Fruit fly (Drosophila melanogaster) whole organism, prepupa: Measurements from ENCODE around the gene Ipo9.
A peak's percentile ranks its signal among the peaks of the same experiment; 100 is the strongest.

Source experiments
- Blimp-1 ChIP-seq: fragments of 200-800 bp; sonication (Bioruptor generic); optimal IDR thresholded peaks from 3 replicates; lab custom pipeline; 2017; ENCODE audit warnings: missing biosample characterization, missing genetic modification characterization, mild to moderate bottlenecking, moderate library complexity, missing genetic modification reagents
- CG10631 ChIP-seq: fragments of 200-800 bp; sonication (Bioruptor generic); optimal IDR thresholded peaks from 2 replicates; lab custom pipeline; 2016; ENCODE audit warnings: missing biosample characterization, missing genetic modification characterization
- CG10669 ChIP-seq: fragments of 200-800 bp; sonication (Bioruptor generic); optimal IDR thresholded peaks from 3 replicates; lab custom pipeline; 2018; ENCODE audit warnings: missing biosample characterization, mild to moderate bottlenecking, missing genetic modification characterization, moderate library complexity
- CG11294 ChIP-seq: fragments of 200-800 bp; sonication (Bioruptor generic); IDR thresholded peaks from 2 replicates; pipeline ENCODE4 v1.3.6; 2022; ENCODE audit warnings: missing biosample characterization, missing genetic modification characterization
- CG11762 ChIP-seq: fragments of 200-800 bp; sonication (Bioruptor generic); optimal IDR thresholded peaks from 3 replicates; lab custom pipeline; 2016; ENCODE audit warnings: missing biosample characterization, missing genetic modification characterization; ENCODE audit not compliant: insufficient read depth
- CG11902 ChIP-seq: fragments of 200-800 bp; sonication (Bioruptor generic); optimal IDR thresholded peaks from 3 replicates; lab custom pipeline; 2016; ENCODE audit warnings: missing biosample characterization, missing genetic modification characterization
- CG1621 ChIP-seq: fragments of 200-800 bp; sonication (Bioruptor generic); optimal IDR thresholded peaks from 3 replicates; lab custom pipeline; 2018; ENCODE audit warnings: missing biosample characterization, mild to moderate bottlenecking, missing genetic modification characterization
- CG16779 ChIP-seq: fragments of 200-800 bp; sonication (Bioruptor generic); optimal IDR thresholded peaks from 3 replicates; lab custom pipeline; 2017; ENCODE audit warnings: missing biosample characterization, mild to moderate bottlenecking, missing genetic modification characterization
- CG3032 ChIP-seq: fragments of 200-800 bp; optimal IDR thresholded peaks from 2 replicates; lab custom pipeline; 2019; ENCODE audit warnings: missing biosample characterization, mild to moderate bottlenecking, missing genetic modification characterization, moderate library complexity
- CG31627 ChIP-seq: fragments of 200-800 bp; sonication (Bioruptor generic); optimal IDR thresholded peaks from 3 replicates; lab custom pipeline; 2016; ENCODE audit warnings: missing biosample characterization, missing genetic modification characterization
- CG32006 ChIP-seq: fragments of 200-800 bp; sonication (Bioruptor generic); optimal IDR thresholded peaks from 3 replicates; lab custom pipeline; 2017; ENCODE audit warnings: missing biosample characterization, mild to moderate bottlenecking, missing genetic modification characterization
- CG34406 ChIP-seq: fragments of 200-800 bp; sonication (Bioruptor generic); optimal IDR thresholded peaks from 3 replicates; lab custom pipeline; 2016; ENCODE audit warnings: missing biosample characterization, missing genetic modification characterization
- CG3919 ChIP-seq: fragments of 200-800 bp; sonication (Bioruptor generic); optimal IDR thresholded peaks from 3 replicates; lab custom pipeline; 2016; ENCODE audit warnings: missing biosample characterization, missing genetic modification characterization
- CG4318 ChIP-seq: fragments of 200-800 bp; sonication (Bioruptor generic); optimal IDR thresholded peaks from 3 replicates; lab custom pipeline; 2017; ENCODE audit warnings: missing biosample characterization, mild to moderate bottlenecking, missing genetic modification characterization
- CG6163 ChIP-seq: fragments of 200-800 bp; sonication (Bioruptor generic); IDR thresholded peaks from 3 replicates; pipeline ENCODE4 v1.3.6; 2022; ENCODE audit warnings: missing biosample characterization, missing genetic modification characterization
- CG6792 ChIP-seq: fragments of 200-800 bp; sonication (Bioruptor generic); optimal IDR thresholded peaks from 3 replicates; lab custom pipeline; 2016; ENCODE audit warnings: missing biosample characterization, missing genetic modification characterization
- CG6808 ChIP-seq: fragments of 200-800 bp; sonication (Bioruptor generic); optimal IDR thresholded peaks from 3 replicates; lab custom pipeline; 2017; ENCODE audit warnings: missing biosample characterization, missing genetic modification characterization, mild to moderate bottlenecking, moderate library complexity, missing genetic modification reagents
- CG6854 ChIP-seq: fragments of 200-800 bp; sonication (Bioruptor generic); optimal IDR thresholded peaks from 2 replicates; lab custom pipeline; 2017; ENCODE audit warnings: missing biosample characterization, mild to moderate bottlenecking, missing genetic modification characterization
- CG7368 ChIP-seq: fragments of 200-800 bp; sonication (Bioruptor generic); optimal IDR thresholded peaks from 3 replicates; lab custom pipeline; 2016; ENCODE audit warnings: missing biosample characterization, missing genetic modification characterization
- CG8119 ChIP-seq: fragments of 200-800 bp; sonication (Bioruptor generic); IDR thresholded peaks from 3 replicates; pipeline ENCODE4 v1.3.6; 2022; ENCODE audit warnings: missing biosample characterization, missing genetic modification characterization
- CG8319 ChIP-seq: fragments of 200-800 bp; sonication (Bioruptor generic); optimal IDR thresholded peaks from 3 replicates; lab custom pipeline; 2016; ENCODE audit warnings: missing biosample characterization, missing genetic modification characterization
- CG8632 ChIP-seq: fragments of 200-800 bp; sonication (Bioruptor generic); optimal IDR thresholded peaks from 3 replicates; lab custom pipeline; 2016; ENCODE audit warnings: missing biosample characterization, missing genetic modification characterization
- CG9139 ChIP-seq: fragments of 200-800 bp; sonication (Bioruptor generic); optimal IDR thresholded peaks from 3 replicates; lab custom pipeline; 2017; ENCODE audit warnings: missing biosample characterization, mild to moderate bottlenecking, missing genetic modification characterization
- Eip75B ChIP-seq: fragments of 200-800 bp; sonication (Bioruptor generic); optimal IDR thresholded peaks from 3 replicates; lab custom pipeline; 2016; ENCODE audit warnings: missing biosample characterization, missing genetic modification characterization
- Eip78C ChIP-seq: fragments of 200-800 bp; sonication (Bioruptor generic); peaks from one replicate; lab custom pipeline; 2016; ENCODE audit warnings: missing biosample characterization, missing genetic modification characterization
- Eip93F ChIP-seq: fragments of 200-800 bp; sonication (Bioruptor generic); optimal IDR thresholded peaks from 2 replicates; lab custom pipeline; 2016; ENCODE audit warnings: missing biosample characterization, mild to moderate bottlenecking, missing genetic modification characterization
- Ets21C ChIP-seq: fragments of 200-800 bp; sonication (Bioruptor generic); optimal IDR thresholded peaks from 3 replicates; lab custom pipeline; 2016; ENCODE audit warnings: missing biosample characterization, missing genetic modification characterization
- Ets96B ChIP-seq: fragments of 200-800 bp; optimal IDR thresholded peaks from 2 replicates; lab custom pipeline; 2019; ENCODE audit warnings: missing biosample characterization, mild to moderate bottlenecking, missing genetic modification characterization, moderate library complexity
- Gug ChIP-seq: fragments of 200-800 bp; sonication (Bioruptor generic); IDR thresholded peaks from 2 replicates; pipeline ENCODE4 v1.3.6; 2022; ENCODE audit warnings: missing biosample characterization, missing genetic modification characterization
- Hr38 ChIP-seq: sonication (Bioruptor generic); optimal IDR thresholded peaks from 2 replicates; lab custom pipeline; 2016; ENCODE audit warnings: missing biosample characterization, missing genetic modification characterization
- Hr39 ChIP-seq: fragments of 200-800 bp; sonication (Bioruptor generic); optimal IDR thresholded peaks from 2 replicates; lab custom pipeline; 2016; ENCODE audit warnings: missing biosample characterization, missing genetic modification characterization
- Hr4 ChIP-seq: fragments of 200-800 bp; sonication (Bioruptor generic); optimal IDR thresholded peaks from 3 replicates; lab custom pipeline; 2016; ENCODE audit warnings: missing biosample characterization, missing genetic modification characterization
- Lpt ChIP-seq: fragments of 200-800 bp; sonication (Bioruptor generic); optimal IDR thresholded peaks from 3 replicates; lab custom pipeline; 2016; ENCODE audit warnings: missing biosample characterization, missing genetic modification characterization
- Met ChIP-seq: fragments of 200-800 bp; sonication (Bioruptor generic); optimal IDR thresholded peaks from 3 replicates; lab custom pipeline; 2016; ENCODE audit warnings: missing biosample characterization, missing genetic modification characterization
- OdsH ChIP-seq: fragments of 200-800 bp; sonication (Bioruptor generic); optimal IDR thresholded peaks from 3 replicates; lab custom pipeline; 2016; ENCODE audit warnings: missing biosample characterization, missing genetic modification characterization
- Smox ChIP-seq: fragments of 200-800 bp; sonication (Bioruptor generic); optimal IDR thresholded peaks from 3 replicates; lab custom pipeline; 2016; ENCODE audit warnings: missing biosample characterization, missing genetic modification characterization
- Sox14 ChIP-seq: fragments of 200-800 bp; sonication (Bioruptor generic); optimal IDR thresholded peaks from 3 replicates; lab custom pipeline; 2016; ENCODE audit warnings: missing biosample characterization, missing genetic modification characterization
- Sox15 ChIP-seq: fragments of 200-800 bp; sonication (Bioruptor generic); optimal IDR thresholded peaks from 3 replicates; lab custom pipeline; 2016; ENCODE audit warnings: missing biosample characterization, missing genetic modification characterization
- achi ChIP-seq: fragments of 200-800 bp; sonication (Bioruptor generic); optimal IDR thresholded peaks from 3 replicates; lab custom pipeline; 2016; ENCODE audit warnings: missing biosample characterization, missing genetic modification characterization
- cyc ChIP-seq: fragments of 200-800 bp; sonication (Bioruptor generic); optimal IDR thresholded peaks from 3 replicates; lab custom pipeline; 2016; ENCODE audit warnings: missing biosample characterization, missing genetic modification characterization
- dsx ChIP-seq: fragments of 200-800 bp; optimal IDR thresholded peaks from 3 replicates; lab custom pipeline; 2019; ENCODE audit warnings: missing biosample characterization, mild to moderate bottlenecking, missing genetic modification characterization, moderate library complexity; ENCODE audit not compliant: poor library complexity, severe bottlenecking
- eg ChIP-seq: fragments of 200-800 bp; sonication (Bioruptor generic); IDR thresholded peaks from 3 replicates; pipeline ENCODE4 v1.3.6; 2022; ENCODE audit warnings: missing biosample characterization, missing genetic modification characterization
- fd59A ChIP-seq: fragments of 200-800 bp; sonication (Bioruptor generic); optimal IDR thresholded peaks from 2 replicates; lab custom pipeline; 2017; ENCODE audit warnings: missing biosample characterization, mild to moderate bottlenecking, missing genetic modification characterization, missing genetic modification reagents
- fkh ChIP-seq: fragments of 200-800 bp; sonication (Bioruptor generic); optimal IDR thresholded peaks from 3 replicates; lab custom pipeline; 2017; ENCODE audit warnings: missing biosample characterization, mild to moderate bottlenecking, missing genetic modification characterization, moderate library complexity
- lz ChIP-seq: fragments of 200-800 bp; sonication (Bioruptor generic); optimal IDR thresholded peaks from 3 replicates; lab custom pipeline; 2016; ENCODE audit warnings: missing biosample characterization, missing genetic modification characterization
- net ChIP-seq: fragments of 200-800 bp; sonication (Bioruptor generic); optimal IDR thresholded peaks from 3 replicates; lab custom pipeline; 2016; ENCODE audit warnings: missing biosample characterization, missing genetic modification characterization
- salr ChIP-seq, 2 experiments: fragments of 200-800 bp; sonication (Bioruptor generic); optimal IDR thresholded peaks; 3 replicates each; lab custom pipeline; 2016 to 2018; ENCODE audit warnings: missing biosample characterization in 2 of 2, missing genetic modification characterization in 2 of 2, mild to moderate bottlenecking in 1 of 2
- spab ChIP-seq: fragments of 200-800 bp; sonication (Bioruptor generic); optimal IDR thresholded peaks from 2 replicates; lab custom pipeline; 2017; ENCODE audit warnings: missing biosample characterization, mild to moderate bottlenecking, missing genetic modification characterization, missing genetic modification reagents
- ss ChIP-seq, 2 experiments: fragments of 200-800 bp; sonication (Bioruptor generic); optimal IDR thresholded peaks; 2 replicates in 1 of 2; 3 replicates in 1 of 2; lab custom pipeline; 2017 to 2018; ENCODE audit warnings: mild to moderate bottlenecking in 2 of 2, missing biosample characterization in 2 of 2, missing genetic modification characterization in 2 of 2, moderate library complexity in 1 of 2
- svp ChIP-seq: fragments of 200-800 bp; sonication (Bioruptor generic); peaks from one replicate; lab custom pipeline; 2016; ENCODE audit warnings: missing biosample characterization, missing genetic modification characterization
- vri ChIP-seq: fragments of 200-800 bp; sonication (Bioruptor generic); optimal IDR thresholded peaks from 3 replicates; lab custom pipeline; 2016; ENCODE audit warnings: missing biosample characterization, mild to moderate bottlenecking, missing genetic modification characterization

Ipo9 gene

dm6 chr3R:11454210-11454904 is 42.0 kb downstream of the Ipo9 start:
- TF ChIP-seq CG10631 (GFP tag; lab: Kevin White, UChicago) (peak; percentile 27), fd59A (GFP tag; lab: Kevin White, UChicago) (no peak), dsx (GFP tag; lab: Kevin White, UChicago) (no peak), Hr39 (GFP tag; lab: Kevin White, UChicago) (peak; percentile 75), Gug (GFP tag; lab: Robert Waterston, UW) (no peak), OdsH (GFP tag; lab: Kevin White, UChicago) (peak; percentile 52), fkh (GFP tag; lab: Kevin White, UChicago) (peak; percentile 90), CG32006 (GFP tag; lab: Kevin White, UChicago) (peak; percentile 74), CG16779 (tag; lab: Kevin White, UChicago) (peak; percentile 8), CG6808 (GFP tag; lab: Kevin White, UChicago) (no peak), Eip75B (GFP tag; lab: Kevin White, UChicago) (peak; percentile 36), Lpt (GFP tag; lab: Kevin White, UChicago) (no peak), Smox (GFP tag; lab: Kevin White, UChicago) (peak; percentile 59), CG8632 (GFP tag; lab: Kevin White, UChicago) (peak; percentile 19), Eip93F (GFP tag; lab: Kevin White, UChicago) (no peak), CG1621 (tag; lab: Kevin White, UChicago) (no peak), vri (peak; percentile 42), achi (GFP tag; lab: Kevin White, UChicago) (peak; percentile 31), CG10669 (GFP tag; lab: Kevin White, UChicago) (peak; percentile 6), Met (GFP tag; lab: Kevin White, UChicago) (peak; percentile 69), CG8319 (GFP tag; lab: Kevin White, UChicago) (peak; percentile 0), Ets21C (peak; percentile 45), cyc (GFP tag; lab: Kevin White, UChicago) (peak; percentile 68), Hr38 (GFP tag; lab: Kevin White, UChicago) (no peak), CG6854 (GFP tag; lab: Kevin White, UChicago) (no peak), CG7368 (GFP tag; lab: Kevin White, UChicago) (peak; percentile 7), CG9139 (no peak), Sox15 (GFP tag; lab: Kevin White, UChicago) (peak; percentile 56), CG8119 (GFP tag; lab: Robert Waterston, UW) (0 out of 3 replicates have a peak, but pooled peaks have one; percentile 26), Eip78C (peak; percentile 83), spab (GFP tag; lab: Kevin White, UChicago) (no peak), Sox14 (peak; percentile 49), salr (GFP tag; optimal IDR thresholded peaks at IDR 0.05; lab: Kevin White, UChicago) (no peak), CG6163 (GFP tag; lab: Robert Waterston, UW) (peak; percentile 43; the same call in 1 of the 3 replicates), Ets96B (tag; lab: Kevin White, UChicago) (no peak), svp (GFP tag; lab: Kevin White, UChicago) (peak; percentile 89), CG11762 (GFP tag; lab: Kevin White, UChicago) (peak; percentile 21), CG4318 (GFP tag; lab: Kevin White, UChicago) (peak; percentile 56), eg (GFP tag; lab: Robert Waterston, UW) (0 out of 3 replicates have a peak, but pooled peaks have one; percentile 35), net (GFP tag; lab: Kevin White, UChicago) (peak; percentile 33), CG31627 (GFP tag; lab: Kevin White, UChicago) (peak; percentile 72), CG6792 (GFP tag; lab: Kevin White, UChicago) (peak; percentile 45), CG11902 (GFP tag; lab: Kevin White, UChicago) (peak; percentile 59), ss (GFP tag; optimal IDR thresholded peaks at IDR 0.05; lab: Kevin White, UChicago) (no peak), CG3032 (tag; lab: Kevin White, UChicago) (no peak), CG34406 (peak; percentile 67), Hr4 (GFP tag; lab: Kevin White, UChicago) (peak; percentile 76), lz (GFP tag; lab: Kevin White, UChicago) (peak; percentile 76), CG11294 (GFP tag; lab: Robert Waterston, UW) (peak; percentile 28; the same call in 1 of the 2 replicates), CG3919 (peak; percentile 45), Blimp-1 (GFP tag; lab: Kevin White, UChicago) (peak; percentile 1)
